Worm (Caenorhabditis elegans) whole organism, young adult: ENCODE data around the gene col-108.

Experiments used
- B0261.1 ChIP-seq: sonication (generic microtip); optimal IDR thresholded peaks from 2 replicates; lab custom pipeline; 2016; ENCODE audit warnings: mild to moderate bottlenecking, missing genetic modification characterization, moderate library complexity, missing compliant biosample characterization
- F55B11.4 ChIP-seq: sonication (generic microtip); optimal IDR thresholded peaks from 2 replicates; lab custom pipeline; 2016; ENCODE audit warnings: missing compliant biosample characterization, missing genetic modification characterization, borderline replicate concordance; ENCODE audit not compliant: insufficient read depth
- T07F8.4 ChIP-seq: sonication (generic microtip); optimal IDR thresholded peaks from 2 replicates; lab custom pipeline; 2016; ENCODE audit warnings: mild to moderate bottlenecking, missing genetic modification characterization, moderate library complexity, missing compliant biosample characterization
- Y79H2A.3 ChIP-seq: fragments of 200-800 bp; sonication (Bioruptor generic); conservative IDR thresholded peaks from 2 replicates; pipeline ENCODE4 v1.3.6; 2022; ENCODE audit warnings: missing genetic modification reagents, missing genetic modification characterization, missing compliant biosample characterization
- atf-7 ChIP-seq: sonication (generic microtip); optimal IDR thresholded peaks from 2 replicates; lab custom pipeline; 2017; ENCODE audit warnings: mild to moderate bottlenecking, missing genetic modification characterization, missing compliant biosample characterization
- egrh-3 ChIP-seq: fragments of 200-800 bp; sonication (Bioruptor generic); IDR thresholded peaks from 2 replicates; pipeline ENCODE4 v1.3.6; 2022; ENCODE audit warnings: missing genetic modification reagents, missing genetic modification characterization, missing compliant biosample characterization
- lag-1 ChIP-seq: fragments of 200-800 bp; sonication (Bioruptor generic); IDR thresholded peaks from 2 replicates; pipeline ENCODE4 v1.3.6; 2022; ENCODE audit warnings: missing genetic modification reagents, missing genetic modification characterization, missing compliant biosample characterization
- lin-54 ChIP-seq: fragments of 200-800 bp; sonication (Bioruptor generic); optimal IDR thresholded peaks from 2 replicates; lab custom pipeline; 2018; ENCODE audit warnings: mild to moderate bottlenecking, missing genetic modification characterization, missing compliant biosample characterization
- madf-10 ChIP-seq: sonication (generic microtip); optimal IDR thresholded peaks from 2 replicates; lab custom pipeline; 2016; ENCODE audit warnings: mild to moderate bottlenecking, missing genetic modification characterization, missing compliant biosample characterization
- madf-6 ChIP-seq: fragments of 200-800 bp; sonication (Bioruptor generic); IDR thresholded peaks from 2 replicates; pipeline ENCODE4 v1.3.6; 2022; ENCODE audit warnings: missing genetic modification reagents, missing genetic modification characterization, missing compliant biosample characterization
- madf-8 ChIP-seq: fragments of 200-800 bp; sonication (Bioruptor generic); conservative IDR thresholded peaks from 2 replicates; pipeline ENCODE4 v1.3.6; 2022; ENCODE audit warnings: missing genetic modification reagents, missing genetic modification characterization, missing compliant biosample characterization
- sptf-2 ChIP-seq: fragments of 200-800 bp; sonication (Bioruptor generic); optimal IDR thresholded peaks from 2 replicates; lab custom pipeline; 2018; ENCODE audit warnings: mild to moderate bottlenecking, missing genetic modification characterization, missing compliant biosample characterization
- zfh-2 ChIP-seq: fragments of 200-800 bp; sonication (Bioruptor generic); conservative IDR thresholded peaks from 2 replicates; pipeline ENCODE4 v1.3.6; 2022; ENCODE audit warnings: missing genetic modification reagents, missing genetic modification characterization, missing compliant biosample characterization
- ztf-22 ChIP-seq: fragments of 200-800 bp; sonication (Bioruptor generic); optimal IDR thresholded peaks from 2 replicates; lab custom pipeline; 2018; ENCODE audit warnings: mild to moderate bottlenecking, missing genetic modification characterization, moderate library complexity, missing compliant biosample characterization

col-108 gene

ce11 chrIV:1818467-1819076 is 50.2 kb downstream of the col-108 start:
- TF ChIP-seq madf-8 (GFP tag; lab: Robert Waterston, UW) (no peak), egrh-3 (GFP tag; lab: Robert Waterston, UW) (peak; percentile 76), madf-10 (tag; lab: Kevin White, UChicago) (no peak), F55B11.4 (tag; lab: Kevin White, UChicago) (no peak), ztf-22 (GFP tag; lab: Kevin White, UChicago) (no peak), zfh-2 (peak; percentile 91), lin-54 (GFP tag; lab: Kevin White, UChicago) (no peak), madf-6 (GFP tag; lab: Robert Waterston, UW) (no peak), lag-1 (GFP tag; lab: Robert Waterston, UW) (no peak), atf-7 (tag; lab: Kevin White, UChicago) (no peak), sptf-2 (GFP tag; lab: Kevin White, UChicago) (no peak), Y79H2A.3 (GFP tag; lab: Robert Waterston, UW) (no peak), T07F8.4 (tag; lab: Kevin White, UChicago) (no peak), B0261.1 (tag; lab: Kevin White, UChicago) (no peak)
